Worm (Caenorhabditis elegans) whole organism, L4/young adult: ENCODE results near the gene ZC373.3.

Source experiments
- W03F9.2 ChIP-seq: fragments of 150-350 bp; optimal IDR thresholded peaks from 2 replicates; lab custom pipeline; 2014; ENCODE audit warnings: missing biosample characterization, missing genetic modification characterization
- him-1 ChIP-seq: sonication (generic microtip); optimal IDR thresholded peaks from 2 replicates; lab custom pipeline; 2016; ENCODE audit warnings: missing genotype, missing genetic modification reagents, missing genetic modification characterization, missing compliant biosample characterization

DNA sequence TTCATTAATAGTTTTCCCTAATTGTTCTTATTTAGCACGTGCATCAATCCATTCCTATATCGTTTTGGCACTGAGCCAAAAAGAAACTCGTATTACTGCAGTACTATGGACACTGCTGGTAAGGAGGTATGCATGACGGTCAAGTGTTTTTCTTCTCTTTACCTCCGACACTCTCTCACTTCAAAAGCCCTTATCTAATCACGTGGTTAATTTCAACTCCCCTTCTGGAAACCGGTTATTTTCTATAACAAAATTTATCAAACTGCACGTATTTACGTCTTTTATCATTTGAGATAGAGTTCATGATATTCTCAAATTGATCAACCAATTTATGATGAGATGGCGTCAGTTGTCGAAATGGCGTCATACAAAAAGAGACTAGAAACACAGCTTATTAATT, 8.7 kb upstream of the ZC373.3 start:
- TF ChIP-seq him-1: no peak
- TF ChIP-seq W03F9.2 (tag; lab: Kevin White, UChicago): no peak
